Fruit fly (Drosophila melanogaster) whole organism, embryonic: ENCODE results near the gene CG31287.

Source experiments
- CG10209 ChIP-seq: fragments of 200-800 bp; sonication (Bioruptor generic); optimal IDR thresholded peaks from 3 replicates; lab custom pipeline; 2017; ENCODE audit warnings: missing biosample characterization, mild to moderate bottlenecking, missing genetic modification characterization, missing genetic modification reagents
- CG10274 ChIP-seq: fragments of 200-800 bp; sonication (Bioruptor generic); optimal IDR thresholded peaks from 3 replicates; lab custom pipeline; 2017; ENCODE audit warnings: missing biosample characterization, mild to moderate bottlenecking, missing genetic modification characterization
- CG11696 ChIP-seq: fragments of 200-800 bp; sonication (Bioruptor generic); IDR thresholded peaks from 2 replicates; pipeline ENCODE4 v1.3.6; 2022; ENCODE audit warnings: missing biosample characterization, missing genetic modification characterization
- CG11723 ChIP-seq: fragments of 200-800 bp; sonication (Bioruptor generic); optimal IDR thresholded peaks from 2 replicates; lab custom pipeline; 2017; ENCODE audit warnings: missing biosample characterization, mild to moderate bottlenecking, missing genetic modification characterization
- CG12104 ChIP-seq: fragments of 200-800 bp; sonication (Bioruptor generic); optimal IDR thresholded peaks from 3 replicates; lab custom pipeline; 2016; ENCODE audit warnings: missing biosample characterization, missing genetic modification characterization
- CG12391 ChIP-seq: fragments of 200-800 bp; sonication (Bioruptor generic); optimal IDR thresholded peaks from 3 replicates; lab custom pipeline; 2018; ENCODE audit warnings: missing biosample characterization, mild to moderate bottlenecking, missing genetic modification characterization, moderate library complexity
- CG13287 ChIP-seq: fragments of 200-800 bp; sonication (Bioruptor generic); IDR thresholded peaks from 2 replicates; pipeline ENCODE4 v1.3.6; 2022; ENCODE audit warnings: missing biosample characterization, missing genetic modification characterization; ENCODE audit not compliant: partially characterized antibody
- CG18619 ChIP-seq: fragments of 200-800 bp; sonication (Bioruptor generic); optimal IDR thresholded peaks from 3 replicates; lab custom pipeline; 2017; ENCODE audit warnings: missing biosample characterization, mild to moderate bottlenecking, missing genetic modification characterization
- CG30020 ChIP-seq: fragments of 200-800 bp; optimal IDR thresholded peaks from 2 replicates; lab custom pipeline; 2019; ENCODE audit warnings: missing biosample characterization, mild to moderate bottlenecking, missing genetic modification characterization, moderate library complexity
- CG30403 ChIP-seq: fragments of 200-800 bp; sonication (Bioruptor generic); optimal IDR thresholded peaks from 3 replicates; lab custom pipeline; 2016; ENCODE audit warnings: missing biosample characterization, missing genetic modification characterization
- CG3281 ChIP-seq: fragments of 200-800 bp; sonication (Bioruptor generic); optimal IDR thresholded peaks from 3 replicates; lab custom pipeline; 2017; ENCODE audit warnings: missing biosample characterization, mild to moderate bottlenecking, missing genetic modification characterization
- CG34224 ChIP-seq: fragments of 200-800 bp; sonication (Bioruptor generic); IDR thresholded peaks from 3 replicates; pipeline ENCODE4 v1.3.6; 2022; ENCODE audit warnings: missing biosample characterization, missing genetic modification characterization; ENCODE audit not compliant: partially characterized antibody
- CG3838 ChIP-seq: fragments of 200-800 bp; sonication (Bioruptor generic); optimal IDR thresholded peaks from 3 replicates; lab custom pipeline; 2016; ENCODE audit warnings: missing biosample characterization, missing genetic modification characterization
- CG3995 ChIP-seq: fragments of 200-800 bp; sonication (Bioruptor generic); optimal IDR thresholded peaks from 3 replicates; lab custom pipeline; 2016; ENCODE audit warnings: missing biosample characterization, missing genetic modification characterization
- CG7556 ChIP-seq: fragments of 200-800 bp; sonication (Bioruptor generic); optimal IDR thresholded peaks from 2 replicates; lab custom pipeline; 2017; ENCODE audit warnings: missing biosample characterization, mild to moderate bottlenecking, missing genetic modification characterization
- CG7839 ChIP-seq: fragments of 200-800 bp; sonication (Bioruptor generic); optimal IDR thresholded peaks from 3 replicates; lab custom pipeline; 2018; ENCODE audit warnings: missing biosample characterization, mild to moderate bottlenecking, missing genetic modification characterization, moderate library complexity
- CG8359 ChIP-seq: fragments of 200-800 bp; sonication (Bioruptor generic); optimal IDR thresholded peaks from 2 replicates; lab custom pipeline; 2017; ENCODE audit warnings: missing biosample characterization, mild to moderate bottlenecking, missing genetic modification characterization, borderline replicate concordance
- CoRest ChIP-seq: fragments of 200-800 bp; sonication (Bioruptor generic); optimal IDR thresholded peaks from 3 replicates; lab custom pipeline; 2018; ENCODE audit warnings: missing biosample characterization, mild to moderate bottlenecking, missing genetic modification characterization, moderate library complexity
- Dfd ChIP-seq, 2 experiments: fragments of >200 bp; optimal IDR thresholded peaks; 2 replicates each; lab custom pipeline; 2017; ENCODE audit warnings: missing biosample characterization in 2 of 2, missing genetic modification characterization in 2 of 2
- E2f1 ChIP-seq: fragments of 200-800 bp; sonication (Bioruptor generic); IDR thresholded peaks from 2 replicates; pipeline ENCODE4 v1.3.6; 2022; ENCODE audit warnings: missing biosample characterization, missing genetic modification characterization
- Fer3 ChIP-seq: fragments of 200-800 bp; sonication (Bioruptor generic); optimal IDR thresholded peaks from 2 replicates; lab custom pipeline; 2018; ENCODE audit warnings: missing biosample characterization, mild to moderate bottlenecking, missing genetic modification characterization, moderate library complexity
- H2.0 ChIP-seq: fragments of 200-800 bp; sonication (Bioruptor generic); IDR thresholded peaks from 2 replicates; pipeline ENCODE4 v1.3.6; 2022; ENCODE audit warnings: missing biosample characterization, missing genetic modification characterization
- HHEX ChIP-seq: fragments of 200-800 bp; sonication (Bioruptor generic); optimal IDR thresholded peaks from 3 replicates; lab custom pipeline; 2017; ENCODE audit warnings: missing biosample characterization, mild to moderate bottlenecking, missing genetic modification characterization, missing genetic modification reagents
- Hr3 ChIP-seq: fragments of 200-800 bp; sonication (Bioruptor generic); optimal IDR thresholded peaks from 3 replicates; lab custom pipeline; 2016; ENCODE audit warnings: missing biosample characterization, missing genetic modification characterization
- Lhr ChIP-seq: fragments of 200-800 bp; sonication (Bioruptor generic); optimal IDR thresholded peaks from 3 replicates; lab custom pipeline; 2017; ENCODE audit warnings: mild to moderate bottlenecking, missing biosample characterization, missing genetic modification reagents, missing genetic modification characterization
- Nf-YB ChIP-seq: fragments of 200-800 bp; sonication (Bioruptor generic); optimal IDR thresholded peaks from 3 replicates; lab custom pipeline; 2019; ENCODE audit warnings: missing biosample characterization, mild to moderate bottlenecking, missing genetic modification characterization, moderate library complexity
- Nf-YC ChIP-seq: fragments of 200-800 bp; optimal IDR thresholded peaks from 3 replicates; lab custom pipeline; 2019; ENCODE audit warnings: missing biosample characterization, mild to moderate bottlenecking, missing genetic modification characterization, moderate library complexity
- Oli ChIP-seq: fragments of 200-800 bp; sonication (Bioruptor generic); optimal IDR thresholded peaks from 2 replicates; lab custom pipeline; 2018; ENCODE audit warnings: missing biosample characterization, mild to moderate bottlenecking, missing genetic modification characterization, moderate library complexity
- Ssrp ChIP-seq: fragments of 200-800 bp; sonication (Bioruptor generic); optimal IDR thresholded peaks from 2 replicates; lab custom pipeline; 2018; ENCODE audit warnings: missing biosample characterization, mild to moderate bottlenecking, missing genetic modification characterization, moderate library complexity
- Xbp1 ChIP-seq: fragments of 200-800 bp; sonication (Bioruptor generic); optimal IDR thresholded peaks from 3 replicates; lab custom pipeline; 2016; ENCODE audit warnings: missing biosample characterization, mild to moderate bottlenecking, missing genetic modification characterization
- Xrp1 ChIP-seq: fragments of 200-800 bp; sonication (Bioruptor generic); IDR thresholded peaks from 2 replicates; pipeline ENCODE4 v1.3.6; 2022; ENCODE audit warnings: missing biosample characterization, missing genetic modification characterization
- da ChIP-seq: fragments of 200-800 bp; sonication (Bioruptor generic); optimal IDR thresholded peaks from 2 replicates; lab custom pipeline; 2016; ENCODE audit warnings: missing biosample characterization, missing genetic modification characterization
- dimm ChIP-seq: fragments of 200-800 bp; sonication (Bioruptor generic); IDR thresholded peaks from 2 replicates; pipeline ENCODE4 v1.3.6; 2022; ENCODE audit warnings: missing biosample characterization, missing genetic modification characterization
- dmrt99B ChIP-seq: fragments of 200-800 bp; sonication (Bioruptor generic); optimal IDR thresholded peaks from 2 replicates; lab custom pipeline; 2018; ENCODE audit warnings: missing biosample characterization, mild to moderate bottlenecking, missing genetic modification characterization, moderate library complexity
- fd3F ChIP-seq: fragments of 200-800 bp; sonication (Bioruptor generic); optimal IDR thresholded peaks from 2 replicates; lab custom pipeline; 2018; ENCODE audit warnings: missing biosample characterization, mild to moderate bottlenecking, missing genetic modification characterization, moderate library complexity
- hbn ChIP-seq: fragments of 200-800 bp; sonication (Bioruptor generic); IDR thresholded peaks from 2 replicates; pipeline ENCODE4 v1.3.6; 2022; ENCODE audit warnings: missing biosample characterization, missing genetic modification characterization; ENCODE audit not compliant: partially characterized antibody
- lab ChIP-seq: fragments of 200-800 bp; sonication (Bioruptor generic); optimal IDR thresholded peaks from 3 replicates; lab custom pipeline; 2017; ENCODE audit warnings: missing biosample characterization, missing genetic modification characterization, mild to moderate bottlenecking, moderate library complexity, missing genetic modification reagents
- lola ChIP-seq, 3 experiments: fragments of >200 bp in 2 of 3; fragments of 200-800 bp in 1 of 3; sonication (Bioruptor generic) in 1 of 3; optimal IDR thresholded peaks; 2 replicates each; lab custom pipeline; 2017 to 2019; ENCODE audit warnings: missing biosample characterization in 3 of 3, missing genetic modification characterization in 3 of 3, mild to moderate bottlenecking in 1 of 3, moderate library complexity in 1 of 3
- pfk ChIP-seq: fragments of 200-800 bp; sonication (Bioruptor generic); optimal IDR thresholded peaks from 2 replicates; lab custom pipeline; 2018; ENCODE audit warnings: missing biosample characterization, mild to moderate bottlenecking, missing genetic modification characterization, moderate library complexity
- pho ChIP-seq: fragments of 200-800 bp; sonication (Bioruptor generic); optimal IDR thresholded peaks from 2 replicates; lab custom pipeline; 2016; ENCODE audit warnings: missing biosample characterization, missing genetic modification characterization
- phol ChIP-seq: fragments of 200-800 bp; sonication (Bioruptor generic); optimal IDR thresholded peaks from 3 replicates; lab custom pipeline; 2018; ENCODE audit warnings: missing biosample characterization, mild to moderate bottlenecking, missing genetic modification characterization, moderate library complexity
- scrt ChIP-seq: fragments of 200-800 bp; sonication (Bioruptor generic); optimal IDR thresholded peaks from 2 replicates; lab custom pipeline; 2018; ENCODE audit warnings: missing biosample characterization, mild to moderate bottlenecking, missing genetic modification characterization, moderate library complexity
- sens ChIP-seq: fragments of 200-800 bp; sonication (Bioruptor generic); peaks from one replicate; lab custom pipeline; 2016; ENCODE audit warnings: missing biosample characterization, missing genetic modification characterization
- slou ChIP-seq: fragments of 200-800 bp; sonication (Bioruptor generic); optimal IDR thresholded peaks from 3 replicates; lab custom pipeline; 2016; ENCODE audit warnings: missing biosample characterization, missing genetic modification characterization
- sqz ChIP-seq: fragments of 200-800 bp; sonication (Bioruptor generic); optimal IDR thresholded peaks from 3 replicates; lab custom pipeline; 2018; ENCODE audit warnings: missing biosample characterization, mild to moderate bottlenecking, missing genetic modification characterization
- tup ChIP-seq: fragments of 200-800 bp; sonication (Bioruptor generic); optimal IDR thresholded peaks from 2 replicates; lab custom pipeline; 2016; ENCODE audit warnings: missing biosample characterization, mild to moderate bottlenecking, missing genetic modification characterization, moderate library complexity
- zf30C ChIP-seq: fragments of 200-800 bp; sonication (Bioruptor generic); optimal IDR thresholded peaks from 3 replicates; lab custom pipeline; 2018; ENCODE audit warnings: missing biosample characterization, mild to moderate bottlenecking, missing genetic modification characterization

CG31287 gene

dm6 chr3R:16241102-16241779 is 38.1 kb downstream of the CG31287 start (continued):
- TF ChIP-seq HHEX, result peak; percentile 19
- TF ChIP-seq lab (GFP tag; lab: Kevin White, UChicago), result peak; percentile 81
- peak; percentile 49 for TF ChIP-seq Nf-YC
- peak; percentile 20 for TF ChIP-seq CG8359 (GFP tag; lab: Kevin White, UChicago)
- peak; percentile 35 for TF ChIP-seq scrt (GFP tag; lab: Kevin White, UChicago)
- TF ChIP-seq CG13287, result no peak
- TF ChIP-seq Fer3 (tag; lab: Kevin White, UChicago), result peak; percentile 16
- TF ChIP-seq, all 482 proteins: peak for 150

- TF ChIP-seq dmrt99B (tag; lab: Kevin White, UChicago), result peak; percentile 3
- peak; percentile 12 for TF ChIP-seq Lhr
- no peak for TF ChIP-seq CG34224 (GFP tag; lab: Robert Waterston, UW)
- TF ChIP-seq CG11723, result peak; percentile 21
- no peak for TF ChIP-seq Xbp1 (GFP tag; lab: Kevin White, UChicago)
- peak; percentile 38 for TF ChIP-seq phol
- peak; percentile 24 for TF ChIP-seq Hr3 (GFP tag; lab: Kevin White, UChicago)
- TF ChIP-seq Ssrp, result peak; percentile 6
- TF ChIP-seq CG3838, result no peak
- TF ChIP-seq CG10274 (GFP tag; lab: Kevin White, UChicago), result peak; percentile 37
- TF ChIP-seq fd3F (GFP tag; lab: Kevin White, UChicago), result no peak
- TF ChIP-seq scrt (GFP tag; lab: Kevin White, UChicago), result no peak
- TF ChIP-seq dimm (GFP tag; lab: Robert Waterston, UW), result no peak
- peak; percentile 60 for TF ChIP-seq CoRest (tag; lab: Kevin White, UChicago)
- peak in 1 of 3 experiments; percentile 68 for TF ChIP-seq lola (GFP tag; optimal IDR thresholded peaks at IDR 0.05; lab: Kevin White, UChicago)
- TF ChIP-seq Dfd (GFP tag; optimal IDR thresholded peaks at IDR 0.05; lab: Kevin White, UChicago), result no peak
- no peak for TF ChIP-seq Nf-YB
- peak; percentile 55 for TF ChIP-seq Oli (tag; lab: Kevin White, UChicago)
- TF ChIP-seq sens (GFP tag; lab: Kevin White, UChicago), result peak; percentile 60
- TF ChIP-seq CG12104, result peak; percentile 71
- peak; percentile 36 for TF ChIP-seq CG3281 (GFP tag; lab: Kevin White, UChicago)
- peak; percentile 49 for TF ChIP-seq CG7839 (tag; lab: Kevin White, UChicago)
- TF ChIP-seq slou, result peak; percentile 16
- TF ChIP-seq CG18619, result peak; percentile 55
- no peak for TF ChIP-seq pfk (GFP tag; lab: Kevin White, UChicago)
- no peak for TF ChIP-seq sqz
- no peak for TF ChIP-seq tup (GFP tag; lab: Kevin White, UChicago)
- no peak for TF ChIP-seq E2f1 (GFP tag; lab: Robert Waterston, UW)
- no peak for TF ChIP-seq CG3995 (GFP tag; lab: Kevin White, UChicago)
- TF ChIP-seq hbn (GFP tag; lab: Robert Waterston, UW), result no peak
- TF ChIP-seq zf30C (GFP tag; lab: Kevin White, UChicago), result no peak
- TF ChIP-seq CG30403, result peak; percentile 68
- TF ChIP-seq pho (GFP tag; lab: Kevin White, UChicago), result no peak
- TF ChIP-seq CG12391 (tag; lab: Kevin White, UChicago), result peak; percentile 18
- TF ChIP-seq CG10209 (GFP tag; lab: Kevin White, UChicago), result no peak
- TF ChIP-seq CG7556 (GFP tag; lab: Kevin White, UChicago), result peak; percentile 71
- no peak for TF ChIP-seq H2.0 (GFP tag; lab: Robert Waterston, UW)
- no peak for TF ChIP-seq da (GFP tag; lab: Kevin White, UChicago)
- TF ChIP-seq Xrp1 (GFP tag; lab: Robert Waterston, UW), result no peak
- no peak for TF ChIP-seq CG30020 (tag; lab: Kevin White, UChicago)
- TF ChIP-seq CG11696 (GFP tag; lab: Robert Waterston, UW), result no peak
Measured at dm6 chr3R:16241822-16242221, 38.7 kb downstream of the CG31287 start.
